Fruit fly (Drosophila melanogaster) whole organism, wandering third instar larva: ENCODE results near the gene Acp29AB.

Experiments used
- CG32264 ChIP-seq: fragments of 200-800 bp; sonication (Bioruptor generic); optimal IDR thresholded peaks from 2 replicates; lab custom pipeline; 2016; ENCODE audit warnings: missing biosample characterization, missing genetic modification characterization
- HLH106 ChIP-seq: fragments of 200-800 bp; optimal IDR thresholded peaks from 3 replicates; lab custom pipeline; 2019; ENCODE audit warnings: missing biosample characterization, mild to moderate bottlenecking, missing genetic modification characterization, moderate library complexity
- Myc ChIP-seq: fragments of >200 bp; optimal IDR thresholded peaks from 2 replicates; lab custom pipeline; 2017
- N ChIP-seq: fragments of >200 bp; optimal IDR thresholded peaks from 2 replicates; lab custom pipeline; 2018; ENCODE audit warnings: missing biosample characterization, missing external identifiers, missing genetic modification characterization
- OdsH ChIP-seq: fragments of 200-800 bp; sonication (Bioruptor generic); optimal IDR thresholded peaks from 2 replicates; lab custom pipeline; 2016; ENCODE audit warnings: missing biosample characterization, mild to moderate bottlenecking, missing genetic modification characterization
- Vsx2 ChIP-seq: fragments of 200-300, 225-300 bp; sonication (Bioruptor generic); optimal IDR thresholded peaks from 2 replicates; lab custom pipeline; 2018; ENCODE audit warnings: missing biosample characterization, missing genetic modification characterization; ENCODE audit not compliant: partially characterized antibody
- br ChIP-seq: fragments of 200-800 bp; sonication (Bioruptor generic); optimal IDR thresholded peaks from 2 replicates; lab custom pipeline; 2016; ENCODE audit warnings: missing biosample characterization, missing genetic modification characterization
- dl ChIP-seq, 2 experiments: fragments of 175-275, 200-275 bp in 1 of 2; fragments of 200-275 bp in 1 of 2; sonication (Bioruptor generic); optimal IDR thresholded peaks; lab custom pipeline; 2018; ENCODE audit warnings: mild to moderate bottlenecking in 2 of 2, missing biosample characterization in 2 of 2, missing genetic modification characterization in 2 of 2, moderate library complexity in 2 of 2; ENCODE audit not compliant: partially characterized antibody in 2 of 2, insufficient read depth in 1 of 2
- dsf ChIP-seq: sonication (Bioruptor generic); optimal IDR thresholded peaks from 2 replicates; lab custom pipeline; 2016; ENCODE audit warnings: missing biosample characterization, missing genetic modification characterization, borderline replicate concordance
- h ChIP-seq: fragments of 200-800 bp; sonication (Bioruptor generic); optimal IDR thresholded peaks from 3 replicates; lab custom pipeline; 2016; ENCODE audit warnings: missing biosample characterization, mild to moderate bottlenecking, missing genetic modification characterization
- lola ChIP-seq: fragments of >200 bp; optimal IDR thresholded peaks from 2 replicates; lab custom pipeline; 2017; ENCODE audit warnings: missing biosample characterization, missing genetic modification characterization
- pan ChIP-seq: fragments of >200 bp; optimal IDR thresholded peaks from 2 replicates; lab custom pipeline; 2017

dm6 chr2L:8372248-8372647 lies 20.8 kb downstream of the Acp29AB start:
- no peak for TF ChIP-seq Myc (lab: Kevin White, UChicago)
- no peak for TF ChIP-seq lola (GFP tag; lab: Kevin White, UChicago)
- TF ChIP-seq pan (lab: Kevin White, UChicago) = no peak
- no peak for TF ChIP-seq N (GFP tag; lab: Kevin White, UChicago)
- no peak for TF ChIP-seq Vsx2 (GFP tag; lab: Kevin White, UChicago)
- no peak for TF ChIP-seq dsf (GFP tag; lab: Kevin White, UChicago)
- no peak for TF ChIP-seq OdsH (GFP tag; lab: Kevin White, UChicago)
- no peak for TF ChIP-seq dl (GFP tag; optimal IDR thresholded peaks at IDR 0.05; lab: Kevin White, UChicago; ENCODE audit: insufficient read depth in 1 of 2, partially characterized antibody in 2 of 2)
- no peak for TF ChIP-seq HLH106 (tag; lab: Kevin White, UChicago)
- no peak for TF ChIP-seq h
- no peak for TF ChIP-seq CG32264 (GFP tag; lab: Kevin White, UChicago)
- TF ChIP-seq br (GFP tag; lab: Kevin White, UChicago) = no peak
